Worm (Caenorhabditis elegans) whole organism, mixed stage, embryonic: ENCODE measurements around the gene Y57E12AL.1.

Experiments used
- M03D4.4 ChIP-seq: sonication (generic microtip); optimal IDR thresholded peaks from 2 replicates; lab custom pipeline; 2017; ENCODE audit warnings: mild to moderate bottlenecking, missing genetic modification characterization, missing compliant biosample characterization
- bed-3 ChIP-seq: fragments of 200-800 bp; sonication (Bioruptor generic); optimal IDR thresholded peaks from 3 replicates; lab custom pipeline; 2018; ENCODE audit warnings: mild to moderate bottlenecking, missing genetic modification characterization, moderate library complexity, missing compliant biosample characterization
- blmp-1 ChIP-seq: fragments of 150-350 bp; optimal IDR thresholded peaks from 2 replicates; lab custom pipeline; 2014; ENCODE audit warnings: missing biosample characterization, missing genetic modification characterization
- ceh-39 ChIP-seq: fragments of 150-350 bp; optimal IDR thresholded peaks from 2 replicates; lab custom pipeline; 2014; ENCODE audit warnings: missing biosample characterization, missing genetic modification characterization
- ceh-43 ChIP-seq: fragments of 200-800 bp; sonication (Bioruptor generic); optimal IDR thresholded peaks from 2 replicates; lab custom pipeline; 2018; ENCODE audit warnings: mild to moderate bottlenecking, missing genetic modification characterization, moderate library complexity, missing compliant biosample characterization
- ceh-83 ChIP-seq: fragments of 200-800 bp; sonication (Bioruptor generic); optimal IDR thresholded peaks from 2 replicates; lab custom pipeline; 2018; ENCODE audit warnings: mild to moderate bottlenecking, missing genetic modification characterization, missing compliant biosample characterization
- ces-1 ChIP-seq: fragments of 150-350 bp; optimal IDR thresholded peaks from 2 replicates; lab custom pipeline; 2014; ENCODE audit warnings: missing biosample characterization, missing genetic modification reagents, missing genetic modification characterization
- cnd-1 ChIP-seq: fragments of 200-800 bp; sonication (Bioruptor generic); optimal IDR thresholded peaks from 2 replicates; lab custom pipeline; 2018; ENCODE audit warnings: mild to moderate bottlenecking, missing genetic modification characterization, missing compliant biosample characterization
- drap-1 ChIP-seq: fragments of 200-800 bp; sonication (Bioruptor generic); optimal IDR thresholded peaks from 3 replicates; lab custom pipeline; 2018; ENCODE audit warnings: mild to moderate bottlenecking, missing genetic modification characterization, missing compliant biosample characterization
- elt-1 ChIP-seq: sonication (generic microtip); optimal IDR thresholded peaks from 2 replicates; lab custom pipeline; 2017; ENCODE audit warnings: missing genetic modification characterization, mild to moderate bottlenecking, missing compliant biosample characterization, antibody characterized with exemption, moderate library complexity, borderline replicate concordance; ENCODE audit not compliant: insufficient read depth
- flh-1 ChIP-seq: fragments of 200-800 bp; sonication (Bioruptor generic); optimal IDR thresholded peaks from 2 replicates; lab custom pipeline; 2018; ENCODE audit warnings: mild to moderate bottlenecking, missing genetic modification characterization, moderate library complexity, missing compliant biosample characterization
- ham-2 ChIP-seq: fragments of 200-800 bp; sonication (Bioruptor generic); optimal IDR thresholded peaks from 2 replicates; lab custom pipeline; 2018; ENCODE audit warnings: mild to moderate bottlenecking, missing genetic modification characterization, missing compliant biosample characterization
- hlh-1 ChIP-seq: fragments of 150-350 bp; optimal IDR thresholded peaks from 2 replicates; lab custom pipeline; 2014; ENCODE audit warnings: missing biosample characterization, missing genetic modification reagents, missing genetic modification characterization
- lin-32 ChIP-seq: fragments of 200-800 bp; sonication (Bioruptor generic); optimal IDR thresholded peaks from 2 replicates; lab custom pipeline; 2018; ENCODE audit warnings: mild to moderate bottlenecking, missing genetic modification characterization, missing compliant biosample characterization
- lsy-2 ChIP-seq: fragments of 150-350 bp; optimal IDR thresholded peaks from 2 replicates; lab custom pipeline; 2014; ENCODE audit warnings: missing biosample characterization, missing genetic modification characterization
- mab-5 ChIP-seq: fragments of 150-350 bp; optimal IDR thresholded peaks from 2 replicates; lab custom pipeline; 2014; ENCODE audit warnings: missing biosample characterization, missing genetic modification characterization
- mep-1 ChIP-seq: fragments of 150-350 bp; optimal IDR thresholded peaks from 2 replicates; lab custom pipeline; 2017; ENCODE audit warnings: missing biosample characterization, missing genetic modification reagents, missing genetic modification characterization, inconsistent platforms
- nhr-12 ChIP-seq: fragments of 150-350 bp; optimal IDR thresholded peaks from 2 replicates; lab custom pipeline; 2014; ENCODE audit warnings: missing biosample characterization, missing genetic modification characterization
- nhr-2 ChIP-seq: fragments of 150-350 bp; optimal IDR thresholded peaks from 2 replicates; lab custom pipeline; 2014; ENCODE audit warnings: missing biosample characterization, missing genetic modification characterization
- nhr-237 ChIP-seq: fragments of 150-350 bp; optimal IDR thresholded peaks from 2 replicates; lab custom pipeline; 2014; ENCODE audit warnings: missing biosample characterization, missing genetic modification characterization
- nhr-76 ChIP-seq: sonication (generic microtip); optimal IDR thresholded peaks from 2 replicates; lab custom pipeline; 2017; ENCODE audit warnings: missing biosample characterization, missing genetic modification characterization
- pha-4 ChIP-seq: fragments of 150-350 bp; optimal IDR thresholded peaks from 2 replicates; lab custom pipeline; 2018; ENCODE audit warnings: missing biosample characterization, missing genetic modification reagents, missing genetic modification characterization
- sem-2 ChIP-seq: fragments of 200-800 bp; sonication (Bioruptor generic); optimal IDR thresholded peaks from 2 replicates; lab custom pipeline; 2018; ENCODE audit warnings: mild to moderate bottlenecking, missing genetic modification characterization, missing compliant biosample characterization
- snpc-4 ChIP-seq: fragments of 150-350 bp; optimal IDR thresholded peaks from 2 replicates; lab custom pipeline; 2014; ENCODE audit warnings: missing biosample characterization, missing genetic modification characterization
- sptf-1 ChIP-seq: sonication (generic microtip); optimal IDR thresholded peaks from 2 replicates; lab custom pipeline; 2017; ENCODE audit warnings: mild to moderate bottlenecking, missing genetic modification characterization, moderate library complexity, missing compliant biosample characterization
- tbx-8 ChIP-seq: fragments of 200-800 bp; sonication (Bioruptor generic); optimal IDR thresholded peaks from 2 replicates; lab custom pipeline; 2018; ENCODE audit warnings: mild to moderate bottlenecking, missing genetic modification characterization, moderate library complexity, missing compliant biosample characterization
- unc-120 ChIP-seq: sonication (generic microtip); optimal IDR thresholded peaks from 2 replicates; lab custom pipeline; 2017; ENCODE audit warnings: missing genetic modification characterization, missing compliant biosample characterization; ENCODE audit not compliant: poor library complexity, severe bottlenecking
- unc-39 ChIP-seq: fragments of 150-350 bp; optimal IDR thresholded peaks from 2 replicates; lab custom pipeline; 2014; ENCODE audit warnings: missing biosample characterization, missing genetic modification characterization
- unc-62 ChIP-seq: fragments of 150-350 bp; optimal IDR thresholded peaks from 2 replicates; lab custom pipeline; 2014; ENCODE audit warnings: missing biosample characterization, missing genetic modification reagents, missing genetic modification characterization
- zip-8 ChIP-seq: fragments of 150-350 bp; optimal IDR thresholded peaks from 2 replicates; lab custom pipeline; 2014; ENCODE audit warnings: missing biosample characterization, missing genetic modification characterization
- ztf-11 ChIP-seq: fragments of 150-350 bp; optimal IDR thresholded peaks from 2 replicates; lab custom pipeline; 2014; ENCODE audit warnings: missing biosample characterization, missing genetic modification characterization

Gene Y57E12AL.1

ce11 chrV:7021772-7022171, 38.6 kb upstream of the Y57E12AL.1 start, which contains the start of gene F20A1.4:
TSS of gene F20A1.4 (minus strand) at chrV:7021872.
- TF ChIP-seq nhr-12 (tag; lab: Kevin White, UChicago), result no peak
- TF ChIP-seq nhr-76, result no peak
- no peak for TF ChIP-seq mab-5 (tag; lab: Kevin White, UChicago)
- TF ChIP-seq sptf-1 (tag; lab: Kevin White, UChicago), result no peak
- TF ChIP-seq bed-3 (GFP tag; lab: Kevin White, UChicago), result no peak
- TF ChIP-seq elt-1 (tag; lab: Kevin White, UChicago), result no peak
- TF ChIP-seq nhr-237 (tag; lab: Kevin White, UChicago), result no peak
- TF ChIP-seq, all 35 proteins: peak for 0

ce11 chrV:7022981-7023380, 37.3 kb upstream of the Y57E12AL.1 start:
- no peak for TF ChIP-seq nhr-2
- TF ChIP-seq mab-5 (tag; lab: Kevin White, UChicago), result no peak
- TF ChIP-seq snpc-4 (tag; lab: Kevin White, UChicago), result no peak
- TF ChIP-seq, all 35 proteins: peak for 0

ce11 chrV:7027055-7027454, 33.3 kb upstream of the Y57E12AL.1 start, which contains the start of gene F20A1.6:
TSS of gene F20A1.6 (minus strand) at chrV:7027155.
- TF ChIP-seq snpc-4 (tag; lab: Kevin White, UChicago) (no peak), drap-1 (GFP tag; lab: Kevin White, UChicago) (no peak), cnd-1 (tag; lab: Kevin White, UChicago) (no peak), hlh-1 (tag; lab: Kevin White, UChicago) (no peak), tbx-8 (GFP tag; lab: Kevin White, UChicago) (no peak)
- TF ChIP-seq, all 35 proteins: peak for 0

- TF ChIP-seq M03D4.4 (tag; lab: Kevin White, UChicago) (no peak), unc-39 (no peak), sem-2 (GFP tag; lab: Kevin White, UChicago) (no peak), flh-1 (GFP tag; lab: Kevin White, UChicago) (no peak), bed-3 (GFP tag; lab: Kevin White, UChicago) (no peak), nhr-76 (no peak), pha-4 (peak; percentile 20)
- TF ChIP-seq, all 35 proteins: peak for 1
Observed at ce11 chrV:7036475-7036874, 23.9 kb upstream of the Y57E12AL.1 start, which contains the start of gene twk-11. TSS of gene twk-11 (minus strand) at chrV:7036575.

- no peak for TF ChIP-seq unc-39
- no peak for TF ChIP-seq ham-2 (GFP tag; lab: Kevin White, UChicago)
- no peak for TF ChIP-seq mab-5 (tag; lab: Kevin White, UChicago)
- TF ChIP-seq M03D4.4 (tag; lab: Kevin White, UChicago), result no peak
- no peak for TF ChIP-seq unc-62 (GFP tag; lab: Kevin White, UChicago)
- TF ChIP-seq nhr-2, result no peak
- TF ChIP-seq flh-1 (GFP tag; lab: Kevin White, UChicago), result no peak
- TF ChIP-seq tbx-8 (GFP tag; lab: Kevin White, UChicago), result no peak
- no peak for TF ChIP-seq sem-2 (GFP tag; lab: Kevin White, UChicago)
- TF ChIP-seq mep-1 (tag; lab: Kevin White, UChicago), result no peak
- no peak for TF ChIP-seq lsy-2 (tag; lab: Kevin White, UChicago)
- no peak for TF ChIP-seq snpc-4 (tag; lab: Kevin White, UChicago)
- TF ChIP-seq drap-1 (GFP tag; lab: Kevin White, UChicago), result no peak
- no peak for TF ChIP-seq ceh-39 (tag; lab: Kevin White, UChicago)
- TF ChIP-seq unc-120, result no peak
- no peak for TF ChIP-seq bed-3 (GFP tag; lab: Kevin White, UChicago)
- TF ChIP-seq blmp-1 (tag; lab: Kevin White, UChicago), result no peak
- no peak for TF ChIP-seq sptf-1 (tag; lab: Kevin White, UChicago)
Observed at ce11 chrV:7046005-7046404, 14.3 kb upstream of the Y57E12AL.1 start, which contains the start of gene F20A1.2. TSS of gene F20A1.2 (plus strand) at chrV:7046305.

- TF ChIP-seq zip-8 (tag; lab: Kevin White, UChicago) (no peak), unc-62 (GFP tag; lab: Kevin White, UChicago) (no peak), blmp-1 (tag; lab: Kevin White, UChicago) (no peak), nhr-76 (no peak), nhr-237 (tag; lab: Kevin White, UChicago) (no peak), pha-4 (no peak), ztf-11 (tag; lab: Kevin White, UChicago) (no peak), elt-1 (tag; lab: Kevin White, UChicago) (no peak), unc-120 (no peak), ceh-39 (tag; lab: Kevin White, UChicago) (no peak), drap-1 (GFP tag; lab: Kevin White, UChicago) (no peak), lin-32 (GFP tag; lab: Kevin White, UChicago) (no peak), ceh-43 (GFP tag; lab: Kevin White, UChicago) (no peak), ceh-83 (GFP tag; lab: Kevin White, UChicago) (no peak), ces-1 (no peak)
Observed at ce11 chrV:7047512-7047911, 12.8 kb upstream of the Y57E12AL.1 start, which contains the start of gene F20A1.8. TSS of gene F20A1.8 (minus strand) at chrV:7047612.
